Fruit fly (Drosophila melanogaster): ENCODE data around the gene CG3698.

Gene CG3698

dm6 chr3L:20784394-20784793, 13.8 kb downstream of the CG3698 start:
- TF ChIP-seq h (optimal IDR thresholded peaks at IDR 0.05) = no peak
- TF ChIP-seq insv (optimal IDR thresholded peaks at IDR 0.05) = no peak
- TF ChIP-seq Sin3A (optimal IDR thresholded peaks at IDR 0.05) = no peak
- no peak for TF ChIP-seq psq (optimal IDR thresholded peaks at IDR 0.05)
- no peak for TF ChIP-seq Myc (optimal IDR thresholded peaks at IDR 0.05)
- TF ChIP-seq ttk (optimal IDR thresholded peaks at IDR 0.05) = no peak

dm6 chr3L:20778224-20779063, 19.7 kb downstream of the CG3698 start, which contains the start of the genes Pex16 and Pex14:
TSS of gene Pex16 (minus strand) at chr3L:20778264.
TSS of gene Pex14 (plus strand) at chr3L:20778799.
- TF ChIP-seq ttk (optimal IDR thresholded peaks at IDR 0.05) = no peak
- TF ChIP-seq h (optimal IDR thresholded peaks at IDR 0.05) = no peak
- no peak for TF ChIP-seq insv (optimal IDR thresholded peaks at IDR 0.05)
- TF ChIP-seq Sin3A (optimal IDR thresholded peaks at IDR 0.05) = no peak
- no peak for TF ChIP-seq psq (optimal IDR thresholded peaks at IDR 0.05)
- TF ChIP-seq Myc (optimal IDR thresholded peaks at IDR 0.05) = no peak

DNA sequence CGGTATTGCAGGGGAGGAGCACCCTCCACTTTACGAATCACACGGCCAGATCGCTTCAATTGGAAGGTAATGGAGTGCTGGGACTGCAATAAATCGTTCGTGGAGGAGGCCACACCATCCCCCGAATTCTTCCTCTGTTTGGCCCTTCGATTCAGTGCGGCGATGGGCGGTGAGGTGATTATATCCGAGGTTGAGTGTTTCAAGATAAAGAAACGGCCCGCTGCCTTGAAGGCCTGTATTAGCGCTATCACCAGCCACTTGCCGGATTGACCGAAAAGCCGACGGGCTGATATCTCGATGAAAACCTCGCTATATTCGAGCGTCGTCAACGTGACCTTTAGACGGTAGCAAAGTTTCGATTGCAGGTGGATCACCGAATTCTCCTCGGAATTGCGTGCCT, 20.7 kb downstream of the CG3698 start:
- no peak for TF ChIP-seq h (optimal IDR thresholded peaks at IDR 0.05)
- no peak for TF ChIP-seq psq (optimal IDR thresholded peaks at IDR 0.05)
- no peak for TF ChIP-seq insv (optimal IDR thresholded peaks at IDR 0.05)
- TF ChIP-seq Sin3A (optimal IDR thresholded peaks at IDR 0.05) = no peak
- no peak for TF ChIP-seq Myc (optimal IDR thresholded peaks at IDR 0.05)
- no peak for TF ChIP-seq ttk (optimal IDR thresholded peaks at IDR 0.05)

dm6 chr3L:20772647-20773015, 25.5 kb downstream of the CG3698 start:
- TF ChIP-seq Myc (optimal IDR thresholded peaks at IDR 0.05) = no peak
- no peak for TF ChIP-seq h (optimal IDR thresholded peaks at IDR 0.05)
- no peak for TF ChIP-seq Sin3A (optimal IDR thresholded peaks at IDR 0.05)
- TF ChIP-seq insv (optimal IDR thresholded peaks at IDR 0.05) = no peak
- TF ChIP-seq ttk (optimal IDR thresholded peaks at IDR 0.05) = no peak
- no peak for TF ChIP-seq psq (optimal IDR thresholded peaks at IDR 0.05)

- TF ChIP-seq Sin3A (optimal IDR thresholded peaks at IDR 0.05) (no peak), psq (optimal IDR thresholded peaks at IDR 0.05) (no peak), insv (optimal IDR thresholded peaks at IDR 0.05) (no peak), Myc (optimal IDR thresholded peaks at IDR 0.05) (no peak), ttk (optimal IDR thresholded peaks at IDR 0.05) (no peak), h (optimal IDR thresholded peaks at IDR 0.05) (no peak)
Observed at dm6 chr3L:20771891-20772646, 26.1 kb downstream of the CG3698 start.

dm6 chr3L:20771001-20771890, 26.9 kb downstream of the CG3698 start, which contains the start of the genes CG4042 and Pitslre:
TSS of gene CG4042 (minus strand) at chr3L:20771507.
TSS of gene Pitslre (plus strand) at chr3L:20771528.
- no peak for TF ChIP-seq ttk (optimal IDR thresholded peaks at IDR 0.05)
- no peak for TF ChIP-seq insv (optimal IDR thresholded peaks at IDR 0.05)
- no peak for TF ChIP-seq Myc (optimal IDR thresholded peaks at IDR 0.05)
- no peak for TF ChIP-seq h (optimal IDR thresholded peaks at IDR 0.05)
- no peak for TF ChIP-seq Sin3A (optimal IDR thresholded peaks at IDR 0.05)
- no peak for TF ChIP-seq psq (optimal IDR thresholded peaks at IDR 0.05)

dm6 chr3L:20769350-20769749, 28.8 kb downstream of the CG3698 start, which contains the start of the genes CG4074 and CG4186:
TSS of gene CG4074 (minus strand) at chr3L:20769500.
TSS of gene CG4186 (plus strand) at chr3L:20769586.
- TF ChIP-seq insv (optimal IDR thresholded peaks at IDR 0.05) (no peak), psq (optimal IDR thresholded peaks at IDR 0.05) (no peak), Sin3A (optimal IDR thresholded peaks at IDR 0.05) (no peak), h (optimal IDR thresholded peaks at IDR 0.05) (no peak), ttk (optimal IDR thresholded peaks at IDR 0.05) (no peak), Myc (optimal IDR thresholded peaks at IDR 0.05) (no peak)

dm6 chr3L:20767227-20767626, 30.9 kb downstream of the CG3698 start:
- TF ChIP-seq ttk (optimal IDR thresholded peaks at IDR 0.05) (no peak), h (optimal IDR thresholded peaks at IDR 0.05) (no peak), Sin3A (optimal IDR thresholded peaks at IDR 0.05) (no peak), psq (optimal IDR thresholded peaks at IDR 0.05) (no peak), insv (optimal IDR thresholded peaks at IDR 0.05) (no peak), Myc (optimal IDR thresholded peaks at IDR 0.05) (no peak)

DNA sequence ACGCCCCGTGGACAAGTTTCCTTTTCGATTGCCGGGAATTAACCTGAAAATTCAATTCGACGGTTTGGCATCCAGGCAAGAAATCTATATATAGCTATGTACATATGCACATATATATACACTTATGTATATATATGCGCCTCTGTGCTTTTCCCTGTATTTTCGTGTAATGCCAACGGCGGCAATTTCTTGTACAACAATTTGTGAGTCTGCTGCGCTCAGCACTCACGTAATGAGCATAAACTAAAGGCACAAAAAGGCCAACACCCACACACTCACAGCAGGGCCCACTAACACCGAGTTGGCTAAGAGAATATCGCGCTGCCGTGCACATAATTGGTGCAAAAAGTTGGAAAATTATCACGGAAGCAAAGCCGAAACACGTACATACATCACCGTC, 36.7 kb downstream of the CG3698 start:
- TF ChIP-seq h (optimal IDR thresholded peaks at IDR 0.05) (no peak), ttk (optimal IDR thresholded peaks at IDR 0.05) (no peak), psq (optimal IDR thresholded peaks at IDR 0.05) (no peak), insv (optimal IDR thresholded peaks at IDR 0.05) (no peak), Myc (optimal IDR thresholded peaks at IDR 0.05) (no peak), Sin3A (optimal IDR thresholded peaks at IDR 0.05) (no peak)

DNA sequence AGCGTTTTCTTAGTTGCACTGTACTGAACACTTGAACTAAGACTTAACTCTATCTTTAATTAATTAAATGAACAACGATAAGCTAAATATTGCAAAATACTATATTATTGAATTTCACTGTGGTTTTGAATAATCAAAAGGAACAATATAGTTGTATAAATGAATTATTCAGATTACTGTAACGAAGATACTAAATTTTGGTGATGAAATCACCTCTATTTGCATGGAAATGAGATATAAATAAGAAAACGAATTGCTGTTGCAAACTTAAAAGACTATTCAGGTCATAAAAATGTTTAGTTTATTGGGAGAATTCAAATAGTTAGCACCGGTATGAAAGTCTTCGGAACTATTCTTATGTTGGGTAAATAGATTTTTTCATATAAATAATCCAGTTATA, 39.6 kb downstream of the CG3698 start, which contains the start of gene CG43251:
Gene CG43251, plus strand, starts transcription at position 301 of the 400 bp plus-strand sequence.
- no peak for TF ChIP-seq insv (optimal IDR thresholded peaks at IDR 0.05)
- TF ChIP-seq ttk (optimal IDR thresholded peaks at IDR 0.05) = no peak
- TF ChIP-seq Myc (optimal IDR thresholded peaks at IDR 0.05) = no peak
- TF ChIP-seq psq (optimal IDR thresholded peaks at IDR 0.05) = no peak
- no peak for TF ChIP-seq h (optimal IDR thresholded peaks at IDR 0.05)
- no peak for TF ChIP-seq Sin3A (optimal IDR thresholded peaks at IDR 0.05)

DNA sequence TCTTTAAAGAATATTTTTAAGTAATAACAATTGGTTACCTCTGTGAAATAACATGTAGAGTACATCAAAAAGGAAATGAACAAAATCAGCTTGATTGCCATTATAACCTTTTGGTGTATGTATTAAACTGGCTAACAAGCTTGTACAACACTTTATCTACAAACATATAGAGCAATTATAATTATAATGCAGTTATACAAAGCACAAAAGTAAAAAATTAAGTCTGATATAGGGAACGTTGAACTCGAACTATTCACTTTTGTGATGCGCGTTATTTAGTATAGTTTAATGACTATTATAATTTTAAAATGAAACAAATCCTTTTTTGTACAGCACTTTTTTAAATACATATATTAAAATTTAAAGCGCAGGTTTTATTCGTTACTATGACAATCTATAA, 42.6 kb downstream of the CG3698 start, which contains the start of gene CG33912:
Gene CG33912, minus strand, starts transcription at position 101 of the 400 bp plus-strand sequence.
- TF ChIP-seq psq (optimal IDR thresholded peaks at IDR 0.05) (no peak), Myc (optimal IDR thresholded peaks at IDR 0.05) (no peak), insv (optimal IDR thresholded peaks at IDR 0.05) (no peak), ttk (optimal IDR thresholded peaks at IDR 0.05) (no peak), h (optimal IDR thresholded peaks at IDR 0.05) (no peak), Sin3A (optimal IDR thresholded peaks at IDR 0.05) (no peak)
